Fruit fly (Drosophila melanogaster) whole organism, embryonic: ENCODE measurements around the gene CG14252.

Experiments used
- Awh ChIP-seq: fragments of 200-800 bp; sonication (Bioruptor generic); IDR thresholded peaks from 2 replicates; pipeline ENCODE4, ENCODE4 v1.3.6; 2022; ENCODE audit warnings: missing biosample characterization, missing genetic modification characterization
- CG10209 ChIP-seq: fragments of 200-800 bp; sonication (Bioruptor generic); optimal IDR thresholded peaks from 3 replicates; lab custom pipeline; 2017; ENCODE audit warnings: missing biosample characterization, mild to moderate bottlenecking, missing genetic modification characterization, missing genetic modification reagents
- CG1024 ChIP-seq: fragments of 200-800 bp; sonication (Bioruptor generic); IDR thresholded peaks from 2 replicates; pipeline ENCODE4 v1.3.6; 2022; ENCODE audit warnings: missing biosample characterization, missing genetic modification characterization
- CG10959 ChIP-seq: fragments of 200-800 bp; sonication (Bioruptor generic); IDR thresholded peaks from 2 replicates; pipeline ENCODE4 v1.3.6; 2022; ENCODE audit warnings: missing biosample characterization, missing genetic modification characterization
- CG12236 ChIP-seq: fragments of 200-800 bp; sonication (Bioruptor generic); optimal IDR thresholded peaks from 2 replicates; lab custom pipeline; 2016; ENCODE audit warnings: missing biosample characterization, missing genetic modification characterization
- CG12769 ChIP-seq: fragments of 200-800 bp; sonication (Bioruptor generic); optimal IDR thresholded peaks from 2 replicates; lab custom pipeline; 2019; ENCODE audit warnings: missing biosample characterization, mild to moderate bottlenecking, missing genetic modification characterization, moderate library complexity
- CG13123 ChIP-seq: fragments of 200-800 bp; sonication (Bioruptor generic); optimal IDR thresholded peaks from 2 replicates; lab custom pipeline; 2016; ENCODE audit warnings: missing biosample characterization, missing genetic modification characterization
- CG14860 ChIP-seq: fragments of 200-800 bp; sonication (Bioruptor generic); IDR thresholded peaks from 3 replicates; pipeline ENCODE4 v1.3.6; 2022; ENCODE audit warnings: missing biosample characterization, missing genetic modification characterization; ENCODE audit not compliant: partially characterized antibody
- CG15696 ChIP-seq: fragments of 200-800 bp; sonication (Bioruptor generic); optimal IDR thresholded peaks from 2 replicates; lab custom pipeline; 2019; ENCODE audit warnings: missing biosample characterization, mild to moderate bottlenecking, missing genetic modification characterization, moderate library complexity
- CG31388 ChIP-seq: fragments of 200-800 bp; sonication (Bioruptor generic); optimal IDR thresholded peaks from 2 replicates; lab custom pipeline; 2016; ENCODE audit warnings: missing biosample characterization, missing genetic modification characterization
- CG31441 ChIP-seq: fragments of 200-800 bp; sonication (Bioruptor generic); IDR thresholded peaks from 2 replicates; pipeline ENCODE4 v1.3.6; 2022; ENCODE audit warnings: missing biosample characterization, missing genetic modification characterization
- CG3407 ChIP-seq: fragments of 200-800 bp; sonication (Bioruptor generic); optimal IDR thresholded peaks from 2 replicates; lab custom pipeline; 2018; ENCODE audit warnings: missing biosample characterization, mild to moderate bottlenecking, missing genetic modification characterization
- CG43689 ChIP-seq: fragments of 200-800 bp; sonication (Bioruptor generic); IDR thresholded peaks from 2 replicates; pipeline ENCODE4 v1.3.6; 2022; ENCODE audit warnings: missing biosample characterization, missing genetic modification characterization
- CG4820 ChIP-seq: fragments of 200-800 bp; sonication (Bioruptor generic); optimal IDR thresholded peaks from 3 replicates; lab custom pipeline; 2016; ENCODE audit warnings: missing biosample characterization, missing genetic modification characterization
- CG6813 ChIP-seq: fragments of 200-800 bp; sonication (Bioruptor generic); optimal IDR thresholded peaks from 2 replicates; lab custom pipeline; 2017; ENCODE audit warnings: missing biosample characterization, missing genetic modification characterization, mild to moderate bottlenecking, moderate library complexity, missing genetic modification reagents
- CG7556 ChIP-seq: fragments of 200-800 bp; sonication (Bioruptor generic); optimal IDR thresholded peaks from 2 replicates; lab custom pipeline; 2017; ENCODE audit warnings: missing biosample characterization, mild to moderate bottlenecking, missing genetic modification characterization
- D ChIP-seq, 2 experiments: fragments of 200-800 bp in 1 of 2; fragments of >200 bp in 1 of 2; sonication (Bioruptor generic) in 1 of 2; optimal IDR thresholded peaks; 2 replicates in 1 of 2; 3 replicates in 1 of 2; lab custom pipeline; 2017; ENCODE audit warnings: mild to moderate bottlenecking in 1 of 2, missing biosample characterization in 1 of 2, missing genetic modification characterization in 1 of 2, missing genetic modification reagents in 1 of 2
- Dek ChIP-seq: fragments of 200-800 bp; sonication (Bioruptor generic); optimal IDR thresholded peaks from 3 replicates; lab custom pipeline; 2019; ENCODE audit warnings: missing biosample characterization, mild to moderate bottlenecking, missing genetic modification characterization, moderate library complexity
- Dip2 ChIP-seq: fragments of 200-800 bp; sonication (Bioruptor generic); IDR thresholded peaks from 2 replicates; pipeline ENCODE4 v1.3.6; 2022; ENCODE audit warnings: missing biosample characterization, missing genetic modification characterization
- Fer1 ChIP-seq: fragments of 200-800 bp; sonication (Bioruptor generic); optimal IDR thresholded peaks from 2 replicates; lab custom pipeline; 2017; ENCODE audit warnings: missing biosample characterization, mild to moderate bottlenecking, missing genetic modification characterization
- Lhr ChIP-seq: fragments of 200-800 bp; sonication (Bioruptor generic); optimal IDR thresholded peaks from 3 replicates; lab custom pipeline; 2017; ENCODE audit warnings: mild to moderate bottlenecking, missing biosample characterization, missing genetic modification reagents, missing genetic modification characterization
- MBD-R2 ChIP-seq: fragments of 200-800 bp; sonication (Bioruptor generic); IDR thresholded peaks from 2 replicates; pipeline ENCODE4 v1.3.6; 2022; ENCODE audit warnings: missing biosample characterization, missing genetic modification characterization
- Myb ChIP-seq: fragments of 200-800 bp; sonication (Bioruptor generic); optimal IDR thresholded peaks from 2 replicates; lab custom pipeline; 2016; ENCODE audit warnings: missing biosample characterization, missing genetic modification characterization
- NFAT ChIP-seq: fragments of 200-800 bp; sonication (Bioruptor generic); IDR thresholded peaks from 2 replicates; pipeline ENCODE4 v1.3.6; 2022; ENCODE audit warnings: missing biosample characterization, missing genetic modification characterization
- Nf-YB ChIP-seq: fragments of 200-800 bp; sonication (Bioruptor generic); optimal IDR thresholded peaks from 3 replicates; lab custom pipeline; 2019; ENCODE audit warnings: missing biosample characterization, mild to moderate bottlenecking, missing genetic modification characterization, moderate library complexity
- Nf-YC ChIP-seq: fragments of 200-800 bp; optimal IDR thresholded peaks from 3 replicates; lab custom pipeline; 2019; ENCODE audit warnings: missing biosample characterization, mild to moderate bottlenecking, missing genetic modification characterization, moderate library complexity
- Pdp1 ChIP-seq, 2 experiments: fragments of 200-800 bp; sonication (Bioruptor generic); optimal IDR thresholded peaks; 3 replicates each; lab custom pipeline; 2016; ENCODE audit warnings: missing biosample characterization in 2 of 2, missing genetic modification characterization in 2 of 2, mild to moderate bottlenecking in 1 of 2, moderate library complexity in 1 of 2
- Stat92E ChIP-seq, 3 experiments: fragments of >200 bp in 2 of 3; fragments of 200-800 bp in 1 of 3; sonication (Bioruptor generic) in 1 of 3; optimal IDR thresholded peaks; 2 replicates each; lab custom pipeline; 2017 to 2019; ENCODE audit warnings: missing biosample characterization in 3 of 3, missing genetic modification characterization in 3 of 3, mild to moderate bottlenecking in 1 of 3, moderate library complexity in 1 of 3
- ase ChIP-seq: fragments of 200-800 bp; sonication (Bioruptor generic); IDR thresholded peaks from 3 replicates; pipeline ENCODE4 v1.3.6; 2022; ENCODE audit warnings: missing biosample characterization, missing genetic modification characterization
- cad ChIP-seq: fragments of >200 bp; optimal IDR thresholded peaks from 2 replicates; lab custom pipeline; 2017; ENCODE audit warnings: missing biosample characterization, missing genetic modification characterization
- cato ChIP-seq: fragments of 200-800 bp; sonication (Bioruptor generic); optimal IDR thresholded peaks from 2 replicates; lab custom pipeline; 2016; ENCODE audit warnings: missing biosample characterization, missing genetic modification characterization, borderline replicate concordance
- cg ChIP-seq: fragments of 200-800 bp; sonication (Bioruptor generic); optimal IDR thresholded peaks from 3 replicates; lab custom pipeline; 2019; ENCODE audit warnings: missing biosample characterization, mild to moderate bottlenecking, missing genetic modification characterization, moderate library complexity
- chinmo ChIP-seq: fragments of 200-800 bp; sonication (Bioruptor generic); IDR thresholded peaks from 4 replicates; pipeline ENCODE4 v1.3.6; 2022; ENCODE audit warnings: missing biosample characterization, missing genetic modification characterization; ENCODE audit not compliant: partially characterized antibody
- crol ChIP-seq: fragments of 200-800 bp; sonication (Bioruptor generic); IDR thresholded peaks from 2 replicates; pipeline ENCODE4 v1.3.6; 2022; ENCODE audit warnings: missing biosample characterization, missing genetic modification characterization
- danr ChIP-seq: fragments of 200-800 bp; sonication (Bioruptor generic); IDR thresholded peaks from 2 replicates; pipeline ENCODE4 v1.3.6; 2022; ENCODE audit warnings: missing biosample characterization, missing genetic modification characterization
- grn ChIP-seq: fragments of 200-800 bp; sonication (Bioruptor generic); optimal IDR thresholded peaks from 3 replicates; lab custom pipeline; 2017; ENCODE audit warnings: missing biosample characterization, missing genetic modification characterization
- jing ChIP-seq: fragments of 200-800 bp; sonication (Bioruptor generic); optimal IDR thresholded peaks from 2 replicates; lab custom pipeline; 2018; ENCODE audit warnings: missing biosample characterization, mild to moderate bottlenecking, missing genetic modification characterization
- kay ChIP-seq: fragments of 200-800 bp; sonication (Bioruptor generic); optimal IDR thresholded peaks from 2 replicates; lab custom pipeline; 2016; ENCODE audit warnings: missing biosample characterization, missing genetic modification characterization
- p53 ChIP-seq: fragments of 200-800 bp; sonication (Bioruptor generic); optimal IDR thresholded peaks from 2 replicates; lab custom pipeline; 2016; ENCODE audit warnings: missing biosample characterization, missing genetic modification characterization
- pita ChIP-seq: fragments of 200-800 bp; sonication (Bioruptor generic); optimal IDR thresholded peaks from 2 replicates; lab custom pipeline; 2017; ENCODE audit warnings: missing biosample characterization, mild to moderate bottlenecking, missing genetic modification characterization
- psq ChIP-seq: fragments of 200-800 bp; sonication (Bioruptor generic); optimal IDR thresholded peaks from 2 replicates; lab custom pipeline; 2017; ENCODE audit warnings: missing biosample characterization, missing genetic modification characterization
- schlank ChIP-seq: fragments of 200-800 bp; sonication (Bioruptor generic); optimal IDR thresholded peaks from 2 replicates; lab custom pipeline; 2018; ENCODE audit warnings: missing biosample characterization, mild to moderate bottlenecking, missing genetic modification characterization
- sd ChIP-seq: fragments of 200-800 bp; sonication (Bioruptor generic); optimal IDR thresholded peaks from 3 replicates; lab custom pipeline; 2018; ENCODE audit warnings: missing biosample characterization, mild to moderate bottlenecking, missing genetic modification characterization, moderate library complexity
- sens-2 ChIP-seq: fragments of 200-800 bp; sonication (Bioruptor generic); IDR thresholded peaks from 2 replicates; pipeline ENCODE4 v1.3.6; 2022; ENCODE audit warnings: missing biosample characterization, missing genetic modification characterization
- sima ChIP-seq: fragments of 200-800 bp; sonication (Bioruptor generic); optimal IDR thresholded peaks from 2 replicates; lab custom pipeline; 2016; ENCODE audit warnings: missing biosample characterization, missing genetic modification characterization
- stwl ChIP-seq: fragments of 200-800 bp; sonication (Bioruptor generic); optimal IDR thresholded peaks from 3 replicates; lab custom pipeline; 2018; ENCODE audit warnings: missing biosample characterization, mild to moderate bottlenecking, missing genetic modification characterization, moderate library complexity
- twi ChIP-seq: fragments of 200-800 bp; optimal IDR thresholded peaks from 2 replicates; lab custom pipeline; 2019; ENCODE audit warnings: missing biosample characterization, mild to moderate bottlenecking, missing genetic modification characterization, moderate library complexity
- unpg ChIP-seq: fragments of 200-800 bp; sonication (Bioruptor generic); optimal IDR thresholded peaks from 3 replicates; lab custom pipeline; 2018; ENCODE audit warnings: missing biosample characterization, mild to moderate bottlenecking, missing genetic modification characterization, moderate library complexity
- vnd ChIP-seq: fragments of 200-800 bp; sonication (Bioruptor generic); IDR thresholded peaks from 3 replicates; pipeline ENCODE4 v1.3.6; 2022; ENCODE audit warnings: missing biosample characterization, missing genetic modification characterization; ENCODE audit not compliant: partially characterized antibody

The CG14252 gene

dm6 chr3R:26928424-26928823 is 16.9 kb upstream of the CG14252 start (continued):
- TF ChIP-seq Dip2 (GFP tag; lab: Robert Waterston, UW), result no peak
- no peak for TF ChIP-seq ase (GFP tag; lab: Robert Waterston, UW)
- peak; percentile 51 for TF ChIP-seq Fer1 (GFP tag; lab: Kevin White, UChicago)
- TF ChIP-seq CG4820 (GFP tag; lab: Kevin White, UChicago), result no peak
- no peak for TF ChIP-seq CG14860 (GFP tag; lab: Robert Waterston, UW)
- TF ChIP-seq psq, result no peak
- no peak for TF ChIP-seq kay
- no peak for TF ChIP-seq D (optimal IDR thresholded peaks at IDR 0.05; lab: Kevin White, UChicago)
- no peak for TF ChIP-seq D (GFP tag; optimal IDR thresholded peaks at IDR 0.05; lab: Kevin White, UChicago)
- no peak for TF ChIP-seq CG15696 (tag; lab: Kevin White, UChicago)
- TF ChIP-seq CG6813 (GFP tag; lab: Kevin White, UChicago), result peak; percentile 42
- no peak for TF ChIP-seq danr
- no peak for TF ChIP-seq pita (GFP tag; lab: Kevin White, UChicago)
- no peak for TF ChIP-seq CG10959 (GFP tag; lab: Robert Waterston, UW)
- no peak for TF ChIP-seq NFAT
- no peak for TF ChIP-seq Lhr (GFP tag; lab: Kevin White, UChicago)
- TF ChIP-seq Nf-YC, result no peak
- peak; percentile 47 for TF ChIP-seq CG10209 (GFP tag; lab: Kevin White, UChicago)
- TF ChIP-seq sima (GFP tag; lab: Kevin White, UChicago), result no peak
- TF ChIP-seq schlank (tag; lab: Kevin White, UChicago), result no peak
- peak; percentile 77 for TF ChIP-seq unpg
- no peak for TF ChIP-seq stwl (tag; lab: Kevin White, UChicago)
- TF ChIP-seq CG12236 (GFP tag; lab: Kevin White, UChicago), result no peak
- TF ChIP-seq CG13123 (GFP tag; lab: Kevin White, UChicago), result peak; percentile 27
- TF ChIP-seq cad (GFP tag; lab: Kevin White, UChicago), result no peak
- no peak for TF ChIP-seq Myb (GFP tag; lab: Kevin White, UChicago)
- TF ChIP-seq chinmo, result no peak
- TF ChIP-seq CG3407 (GFP tag; lab: Kevin White, UChicago), result peak; percentile 36
- TF ChIP-seq CG31441 (GFP tag; lab: Robert Waterston, UW), result peak; percentile 43; the same call in 1 of the 2 replicates
- no peak for TF ChIP-seq MBD-R2 (GFP tag; lab: Robert Waterston, UW)
- peak; percentile 31 for TF ChIP-seq CG7556 (GFP tag; lab: Kevin White, UChicago)
- 0 out of 2 replicates have a peak, but pooled peaks have one; percentile 26 for TF ChIP-seq CG1024
- TF ChIP-seq Dek (tag; lab: Kevin White, UChicago), result peak; percentile 28
- TF ChIP-seq twi, result no peak
- TF ChIP-seq cato (GFP tag; lab: Kevin White, UChicago), result no peak
- TF ChIP-seq p53 (GFP tag; lab: Kevin White, UChicago), result no peak
- TF ChIP-seq CG31388 (GFP tag; lab: Kevin White, UChicago), result no peak

dm6 chr3R:26933885-26934284 is 11.4 kb upstream of the CG14252 start:
- TF ChIP-seq sd (tag; lab: Kevin White, UChicago) (peak; percentile 45), CG12769 (tag; lab: Kevin White, UChicago) (peak; percentile 32), sens-2 (GFP tag; lab: Robert Waterston, UW) (peak; percentile 71), p53 (GFP tag; lab: Kevin White, UChicago) (no peak), Awh (GFP tag; lab: Robert Waterston, UW) (peak; percentile 65), vnd (GFP tag; lab: Robert Waterston, UW) (no peak), Stat92E (GFP tag; optimal IDR thresholded peaks at IDR 0.05; lab: Kevin White, UChicago) (peak in 1 of 3 experiments; percentile 27), crol (GFP tag; lab: Robert Waterston, UW) (peak; percentile 49; the same call in 1 of the 2 replicates), grn (GFP tag; lab: Kevin White, UChicago) (peak; percentile 92), Nf-YB (GFP tag; lab: Kevin White, UChicago) (no peak), jing (GFP tag; lab: Kevin White, UChicago) (no peak), Pdp1 (GFP tag; optimal IDR thresholded peaks at IDR 0.05; lab: Kevin White, UChicago) (peak in 1 of 2 experiments; percentile 42), CG43689 (no peak), cg (GFP tag; lab: Kevin White, UChicago) (peak; percentile 44)
- TF ChIP-seq, all 482 proteins: peak for 9
